Fruit fly (Drosophila melanogaster) whole organism, pupa: Measurements from ENCODE around the gene CG14147.

Source experiments
- CG14655 ChIP-seq: fragments of 200-800 bp; sonication (Bioruptor generic); optimal IDR thresholded peaks from 3 replicates; lab custom pipeline; 2017; ENCODE audit warnings: mild to moderate bottlenecking, missing biosample characterization, missing genetic modification reagents, missing genetic modification characterization
- CG17806 ChIP-seq: fragments of 200-800 bp; sonication (Bioruptor generic); optimal IDR thresholded peaks from 2 replicates; lab custom pipeline; 2018; ENCODE audit warnings: missing biosample characterization, mild to moderate bottlenecking, missing genetic modification characterization, moderate library complexity
- CG32121 ChIP-seq: fragments of 200-800 bp; sonication (Bioruptor generic); IDR thresholded peaks from 2 replicates; pipeline ENCODE4 v1.3.6; 2022; ENCODE audit warnings: missing biosample characterization, missing genetic modification characterization
- CG34367 ChIP-seq: fragments of 200-800 bp; sonication (Bioruptor generic); optimal IDR thresholded peaks from 2 replicates; lab custom pipeline; 2018; ENCODE audit warnings: missing biosample characterization, mild to moderate bottlenecking, missing genetic modification characterization
- CG8301 ChIP-seq: fragments of 200-800 bp; sonication (Bioruptor generic); optimal IDR thresholded peaks from 2 replicates; lab custom pipeline; 2018; ENCODE audit warnings: missing biosample characterization, mild to moderate bottlenecking, missing genetic modification characterization
- CG9948 ChIP-seq: fragments of 200-800 bp; sonication (Bioruptor generic); optimal IDR thresholded peaks from 2 replicates; lab custom pipeline; 2018; ENCODE audit warnings: missing biosample characterization, mild to moderate bottlenecking, missing genetic modification characterization, moderate library complexity
- D1 ChIP-seq: fragments of 200-800 bp; sonication (Bioruptor generic); optimal IDR thresholded peaks from 2 replicates; lab custom pipeline; 2018; ENCODE audit warnings: missing biosample characterization, mild to moderate bottlenecking, missing genetic modification characterization, moderate library complexity
- Snoo ChIP-seq: fragments of 200-800 bp; sonication (Bioruptor generic); optimal IDR thresholded peaks from 3 replicates; lab custom pipeline; 2017; ENCODE audit warnings: missing biosample characterization, mild to moderate bottlenecking, missing genetic modification characterization, inconsistent platforms
- fd96Ca ChIP-seq: fragments of 200-800 bp; sonication (Bioruptor generic); IDR thresholded peaks from 3 replicates; pipeline ENCODE4 v1.3.6; 2022; ENCODE audit warnings: missing biosample characterization, missing genetic modification characterization
- gl ChIP-seq: fragments of 200-800 bp; sonication (Bioruptor generic); optimal IDR thresholded peaks from 2 replicates; lab custom pipeline; 2018; ENCODE audit warnings: missing biosample characterization, mild to moderate bottlenecking, missing genetic modification characterization

DNA sequence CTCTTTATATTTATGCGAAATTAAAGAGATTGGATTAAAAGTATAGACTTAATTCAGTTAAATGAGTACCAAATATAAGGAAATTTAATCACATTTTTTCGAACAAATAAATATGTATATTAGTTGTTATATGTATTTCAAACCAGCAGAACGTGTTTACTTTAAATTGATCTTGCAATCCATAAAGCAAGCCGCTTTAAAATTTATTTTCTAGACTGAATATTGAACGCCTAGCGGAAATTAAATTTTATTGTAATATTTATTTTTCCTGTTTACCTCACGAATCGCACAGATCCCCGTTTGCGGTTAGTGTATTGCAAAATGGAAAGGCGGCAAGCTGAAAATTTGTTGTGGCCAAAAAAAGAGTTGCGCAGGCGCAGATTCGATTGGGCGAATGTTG is 45.1 kb upstream of the CG14147 start:
- TF ChIP-seq CG17806 (tag; lab: Kevin White, UChicago) = no peak
- no peak for TF ChIP-seq CG32121 (GFP tag; lab: Robert Waterston, UW)
- no peak for TF ChIP-seq CG9948
- TF ChIP-seq gl = no peak
- no peak for TF ChIP-seq D1 (tag; lab: Kevin White, UChicago)
- no peak for TF ChIP-seq fd96Ca (GFP tag; lab: Robert Waterston, UW)
- no peak for TF ChIP-seq Snoo
- no peak for TF ChIP-seq CG34367 (tag; lab: Kevin White, UChicago)
- TF ChIP-seq CG14655 = no peak
- no peak for TF ChIP-seq CG8301 (tag; lab: Kevin White, UChicago)
